Fruit fly (Drosophila melanogaster) ovary, adult (tissue): ENCODE measurements around the gene mIF2.

ENCODE experiments used
- CG17801 ChIP-seq: fragments of 200-800 bp; optimal IDR thresholded peaks from 2 replicates; lab custom pipeline; 2019; ENCODE audit warnings: missing biosample characterization, mild to moderate bottlenecking, missing genetic modification characterization, moderate library complexity; ENCODE audit not compliant: partially characterized antibody

mIF2 gene

DNA sequence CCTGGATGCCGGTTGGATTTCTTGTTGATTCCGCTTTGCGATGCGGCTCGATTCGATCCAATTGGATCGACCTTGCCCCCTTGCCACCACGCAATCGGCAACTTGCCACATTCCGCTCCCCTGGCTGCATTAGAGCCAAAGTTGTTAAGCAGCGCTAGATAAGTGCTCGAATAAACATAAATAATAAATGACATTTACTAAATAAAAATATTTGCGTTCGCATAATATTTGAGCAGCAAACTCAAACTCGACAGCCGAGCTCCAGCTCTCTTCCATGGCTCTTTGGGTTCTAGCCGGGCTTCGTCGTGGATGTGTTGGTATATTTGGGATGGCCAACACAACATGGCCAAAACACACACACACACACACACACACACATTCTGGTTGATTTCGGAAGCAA, 26.2 kb upstream of the mIF2 start:
- no peak for TF ChIP-seq CG17801 (GFP tag; lab: Kevin White, UChicago)

DNA sequence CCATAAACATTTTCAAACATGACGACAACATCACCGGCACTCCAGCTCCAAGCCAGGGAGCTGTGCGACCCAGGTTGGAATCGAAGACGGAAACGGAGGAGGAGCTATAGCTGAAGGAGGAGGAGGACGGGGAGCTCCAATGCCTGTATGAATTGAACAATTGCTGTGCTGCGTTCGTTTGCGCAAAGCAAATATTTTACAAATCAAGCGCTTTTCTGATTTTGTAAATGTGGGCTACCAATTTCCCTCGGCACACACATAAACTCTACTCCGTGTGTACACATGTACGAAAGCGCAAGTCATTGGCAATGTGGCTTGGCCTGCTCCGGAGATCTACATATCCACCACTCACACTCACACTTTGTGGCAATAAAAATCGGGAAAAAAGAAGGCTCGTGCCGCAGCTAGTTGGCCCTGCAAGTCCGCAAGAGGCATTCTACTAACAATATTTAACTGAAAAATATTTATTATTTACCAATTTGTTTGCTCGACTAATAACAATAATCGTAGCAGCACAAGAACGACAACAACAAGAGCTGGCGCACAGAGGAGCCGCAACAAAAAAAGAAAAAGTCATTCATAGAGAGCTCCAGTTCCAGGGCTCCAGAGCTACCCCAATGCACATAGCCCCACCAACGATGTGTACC, 25.0 kb upstream of the mIF2 start:
- TF ChIP-seq CG17801 (GFP tag; lab: Kevin White, UChicago) = no peak

DNA sequence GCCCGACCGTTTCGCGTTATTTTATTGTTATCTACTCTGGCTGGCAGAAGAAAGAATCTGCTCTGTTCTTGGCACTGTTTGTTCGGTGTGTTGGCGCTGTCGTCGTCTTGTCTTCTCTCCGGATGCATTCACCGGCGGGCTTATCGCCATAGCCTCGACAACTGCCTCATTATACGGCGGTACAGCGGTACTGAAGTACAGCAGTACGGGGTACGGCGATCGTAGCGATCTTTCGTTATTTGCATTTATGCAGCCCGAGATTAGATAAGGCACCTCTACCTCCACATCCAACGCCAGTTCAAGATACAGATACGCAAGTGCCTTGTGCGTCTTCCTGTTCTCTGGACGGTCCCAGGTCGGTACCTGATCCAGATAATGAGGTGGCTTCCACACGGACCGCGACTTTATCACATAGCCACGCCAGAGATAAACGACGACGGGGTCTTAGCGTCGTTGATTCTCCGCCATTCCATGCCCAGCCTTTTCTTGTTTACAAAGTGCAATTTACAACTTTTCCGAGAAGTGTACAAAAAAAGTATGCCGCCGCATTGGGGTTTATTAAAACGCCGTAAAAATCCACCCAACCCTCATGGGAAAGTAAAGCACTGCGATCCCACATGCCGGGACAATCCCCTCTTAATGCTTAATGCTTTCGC, 23.6 kb upstream of the mIF2 start:
- no peak for TF ChIP-seq CG17801 (GFP tag; lab: Kevin White, UChicago)

DNA sequence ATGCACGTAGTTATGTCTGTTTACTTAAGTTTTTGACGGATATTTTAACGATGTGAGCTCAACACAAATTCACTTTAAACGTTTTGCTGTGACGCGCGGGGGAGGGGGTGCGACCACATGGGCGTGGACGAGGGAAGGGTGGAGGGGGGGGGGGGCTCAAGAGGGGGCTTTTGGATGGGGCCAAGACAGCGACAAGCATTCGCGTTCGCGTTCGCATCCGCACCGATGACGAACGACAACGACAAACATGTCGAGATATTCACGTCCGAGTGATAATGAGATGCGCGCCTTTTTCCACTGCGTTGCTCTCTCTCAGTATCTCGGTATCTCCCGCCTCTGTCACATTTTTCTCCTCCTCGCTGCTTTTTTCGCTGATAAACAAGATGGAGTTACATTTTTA, 18.9 kb upstream of the mIF2 start:
- TF ChIP-seq CG17801 (GFP tag; lab: Kevin White, UChicago) = no peak

DNA sequence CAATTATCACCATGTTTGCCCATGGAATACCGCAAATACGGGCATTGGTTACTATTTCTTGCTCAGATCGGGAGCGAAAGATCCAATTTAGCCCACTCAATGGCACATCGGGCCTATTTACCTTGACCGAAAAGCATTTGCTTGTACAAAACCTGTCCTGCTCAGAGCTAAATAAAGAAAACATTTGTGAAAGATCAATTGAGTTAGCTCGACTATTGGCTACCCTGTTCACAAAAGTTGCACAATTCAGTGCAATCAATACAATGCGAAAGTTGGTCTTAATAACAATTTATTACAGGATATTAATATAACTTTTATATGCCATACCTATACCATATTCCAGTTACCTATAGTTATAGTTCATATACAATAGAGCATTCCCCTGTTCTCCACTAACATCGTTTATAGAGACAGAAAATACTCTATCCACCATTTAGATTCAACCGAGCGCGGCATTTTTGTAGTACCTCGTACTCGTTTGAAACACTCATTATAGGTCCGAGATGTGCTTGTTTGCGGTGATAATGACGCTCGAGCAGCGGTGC, 18.1 kb upstream of the mIF2 start:
- no peak for TF ChIP-seq CG17801 (GFP tag; lab: Kevin White, UChicago)

DNA sequence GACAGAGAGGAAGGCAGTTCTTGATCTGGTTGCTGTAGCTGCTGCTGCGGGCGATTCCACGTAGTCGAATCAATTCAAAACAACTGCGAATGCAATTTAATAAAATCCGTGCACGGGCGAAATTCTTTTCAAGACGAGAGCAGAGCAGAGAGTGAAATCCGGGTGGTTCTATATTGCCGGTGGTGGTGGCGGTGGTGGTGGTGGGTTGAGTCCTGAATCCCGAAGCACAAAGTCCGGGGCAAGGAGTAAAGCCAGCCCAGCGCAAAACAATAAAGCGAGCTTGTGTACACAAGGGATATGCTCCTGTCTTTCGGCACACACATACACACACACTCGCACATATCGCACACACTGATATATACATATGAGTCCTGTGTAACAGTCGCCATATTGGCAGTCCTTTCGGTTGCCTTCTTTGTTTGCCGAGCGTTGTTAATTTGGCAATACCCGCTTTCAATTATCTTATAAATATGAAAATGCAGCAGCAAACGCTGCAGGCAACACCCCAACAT, 16.8 kb upstream of the mIF2 start:
- TF ChIP-seq CG17801 (GFP tag; lab: Kevin White, UChicago) = no peak

DNA sequence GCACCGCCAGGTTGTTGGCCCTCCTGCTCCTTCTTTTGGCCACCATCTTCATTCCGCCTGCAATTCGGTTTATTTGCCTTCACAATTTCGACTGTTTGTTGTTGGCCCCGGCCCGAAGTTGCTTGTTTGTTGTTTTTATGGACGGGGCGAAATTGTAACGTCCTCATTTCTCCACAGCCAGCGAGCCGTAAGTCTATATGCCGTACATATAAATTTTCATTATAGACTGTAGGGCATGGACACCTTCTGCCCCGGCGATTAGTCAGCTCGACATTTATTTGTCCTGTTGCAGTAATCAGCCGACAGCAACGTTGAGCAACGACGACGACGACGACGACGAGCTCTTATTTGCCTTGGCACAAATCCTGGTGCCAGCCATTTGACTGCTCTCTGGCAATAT, 14.2 kb upstream of the mIF2 start:
- TF ChIP-seq CG17801 (GFP tag; lab: Kevin White, UChicago) = no peak

DNA sequence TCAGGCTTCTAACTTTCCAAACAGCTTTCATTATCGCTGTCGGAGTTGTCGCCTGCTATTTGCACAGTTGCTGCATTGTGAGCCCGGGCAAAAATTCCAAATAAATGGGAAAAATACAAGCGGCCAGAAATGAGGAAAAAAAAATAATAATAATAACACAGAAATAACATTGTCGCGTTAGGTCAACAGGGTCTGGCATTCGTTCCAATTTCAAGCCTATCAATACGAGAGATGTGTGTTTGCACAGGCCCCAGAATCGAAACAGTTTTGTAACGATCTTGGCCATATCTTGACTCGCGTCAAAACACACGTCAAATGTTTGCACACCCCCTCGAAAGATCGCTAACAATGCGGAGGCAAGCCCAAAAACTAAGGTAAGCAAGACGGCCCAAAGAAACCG, 11.8 kb upstream of the mIF2 start:
- TF ChIP-seq CG17801 (GFP tag; lab: Kevin White, UChicago) = no peak

DNA sequence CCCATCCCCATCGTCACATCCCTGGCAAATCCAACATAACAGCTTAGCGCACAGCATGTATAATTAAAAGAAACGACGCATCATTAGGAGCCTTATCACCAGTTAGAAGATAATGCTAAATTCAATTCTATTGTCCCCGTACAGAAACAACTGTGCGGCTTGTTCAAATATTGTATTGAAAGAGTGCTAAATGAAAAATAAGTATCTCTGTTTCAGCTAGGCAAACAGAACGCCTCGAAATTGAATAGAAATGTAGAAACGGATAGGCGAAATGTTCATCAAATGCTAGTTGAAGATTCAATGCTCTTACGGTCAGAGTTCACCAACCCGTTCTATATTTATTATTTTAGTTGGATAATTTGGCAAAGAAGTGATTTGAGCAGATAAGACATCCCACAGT, 11.2 kb upstream of the mIF2 start:
- TF ChIP-seq CG17801 (GFP tag; lab: Kevin White, UChicago) = no peak

DNA sequence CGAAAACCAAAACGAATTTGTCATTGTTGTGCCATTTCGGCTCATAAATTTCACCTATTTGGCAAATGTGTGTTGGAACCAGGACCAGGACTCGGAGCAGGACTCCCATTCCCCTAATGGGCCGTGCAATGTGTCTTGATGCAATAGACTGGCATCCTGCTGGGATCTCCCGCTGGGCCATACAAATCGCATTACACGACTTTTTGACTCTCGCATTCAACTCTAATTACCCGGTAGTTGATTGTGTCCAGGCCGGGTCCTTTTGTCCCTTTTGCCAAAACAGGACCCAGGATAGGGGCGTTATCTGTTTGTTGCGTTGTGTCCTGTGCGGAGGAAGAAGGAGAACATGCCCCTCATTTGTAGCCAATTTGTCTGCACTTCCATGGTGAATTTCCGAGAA, 10.7 kb upstream of the mIF2 start:
- TF ChIP-seq CG17801 (GFP tag; lab: Kevin White, UChicago) = no peak

DNA sequence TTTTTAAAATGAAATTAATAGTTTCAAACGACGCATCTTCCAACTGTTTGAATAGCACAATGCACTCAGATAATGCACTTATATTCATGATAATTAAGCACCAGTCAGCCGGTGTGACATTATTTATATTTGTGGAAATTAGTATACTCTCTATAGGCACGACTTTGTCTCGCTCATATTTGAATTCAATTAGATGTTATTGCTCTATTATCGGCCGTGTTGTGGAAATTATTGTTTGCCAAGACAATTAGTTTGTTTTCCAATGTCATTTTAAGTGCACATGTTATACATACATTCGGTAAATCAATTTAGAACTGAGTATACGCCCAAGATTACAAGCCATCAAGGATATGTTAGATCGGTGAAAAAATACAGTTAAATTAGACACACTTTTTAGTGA, 8.4 kb upstream of the mIF2 start:
- TF ChIP-seq CG17801 (GFP tag; lab: Kevin White, UChicago) = no peak

DNA sequence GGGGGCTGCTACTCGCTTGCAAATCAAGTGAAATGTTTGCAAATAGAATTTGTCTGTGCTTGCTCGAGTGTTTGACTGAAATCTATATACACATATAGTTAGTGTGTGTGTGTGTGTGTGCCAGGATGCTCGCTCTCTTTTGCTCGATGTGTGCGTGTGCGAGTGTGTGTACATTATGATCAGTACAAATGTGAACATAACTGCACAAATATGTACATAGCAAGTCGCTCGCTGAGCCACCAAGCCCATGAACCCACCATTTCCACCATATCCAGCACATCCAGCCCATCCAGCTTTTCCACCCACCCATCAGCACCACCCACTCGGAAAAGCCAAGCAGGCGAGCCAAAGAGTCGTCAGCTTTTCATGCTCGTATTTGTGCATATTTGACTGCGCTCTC, 7.6 kb upstream of the mIF2 start:
- TF ChIP-seq CG17801 (GFP tag; lab: Kevin White, UChicago) = no peak

DNA sequence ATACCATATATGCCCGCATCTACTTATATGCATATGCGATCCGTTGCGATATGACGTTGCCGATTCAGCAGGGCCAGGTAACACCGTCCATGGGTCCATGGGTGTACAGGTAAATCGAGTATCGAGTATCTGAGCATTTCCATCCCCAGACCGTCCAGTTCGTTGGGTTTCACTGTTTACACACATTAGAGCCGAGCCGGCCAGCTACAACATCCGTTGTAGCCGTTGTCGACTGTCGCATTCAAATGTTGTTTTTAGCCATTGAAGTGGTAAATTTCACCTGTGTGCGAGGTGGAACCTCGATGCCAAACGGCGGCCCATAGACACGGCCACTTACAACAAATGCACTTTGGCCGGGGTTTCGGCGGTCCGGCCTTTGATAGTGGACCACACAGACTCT, 3.8 kb upstream of the mIF2 start:
- no peak for TF ChIP-seq CG17801 (GFP tag; lab: Kevin White, UChicago)

DNA sequence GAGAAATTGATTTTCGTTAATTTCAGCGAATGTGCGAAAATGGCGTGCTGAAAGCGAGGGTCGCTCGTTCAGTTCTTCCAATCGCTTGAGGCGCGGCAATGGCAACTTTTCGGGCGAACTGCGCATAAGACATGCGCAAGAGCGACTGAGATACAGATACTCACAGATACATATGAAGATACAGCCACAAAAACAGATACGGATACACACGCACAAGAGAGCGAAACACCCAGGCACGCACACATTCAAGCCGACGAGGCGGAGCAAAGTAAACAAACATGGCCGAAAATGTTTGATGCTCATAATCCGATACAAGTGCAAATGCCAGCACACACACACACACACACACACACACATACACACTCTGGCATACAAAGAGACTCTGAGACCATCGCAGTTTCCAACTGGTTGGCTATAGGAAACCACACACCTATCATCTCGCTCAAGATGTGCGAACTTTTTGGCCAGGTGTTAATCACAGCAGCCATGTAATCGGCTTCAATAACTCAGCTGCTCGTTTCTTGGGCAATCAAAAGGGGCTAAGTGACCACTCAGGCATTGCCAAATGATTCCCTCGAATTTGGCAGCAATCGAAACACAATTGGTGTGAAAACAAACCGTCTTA, 2.6 kb upstream of the mIF2 start:
- no peak for TF ChIP-seq CG17801 (GFP tag; lab: Kevin White, UChicago)

DNA sequence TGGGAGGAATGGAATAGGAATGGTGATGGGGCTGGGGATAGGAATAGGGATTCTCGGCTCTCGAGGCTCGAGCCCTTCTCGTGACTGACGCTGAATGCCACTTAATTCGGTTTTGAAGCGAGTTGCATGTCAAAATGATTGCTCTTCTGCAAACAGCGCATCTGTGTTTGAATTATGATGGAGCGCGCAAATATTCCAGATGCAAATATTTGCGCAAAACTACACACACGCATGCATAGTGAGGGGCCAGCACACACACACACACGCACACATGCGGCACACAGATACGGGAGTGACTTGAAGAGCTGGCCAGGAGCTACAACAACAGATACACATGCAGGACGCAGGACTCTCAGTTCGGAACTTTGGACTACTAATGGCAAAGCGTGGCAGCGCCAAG, 1.0 kb upstream of the mIF2 start:
- no peak for TF ChIP-seq CG17801 (GFP tag; lab: Kevin White, UChicago)
